Fruit fly (Drosophila melanogaster) whole organism, pupa: Measurements from ENCODE around the gene CG6296.

ENCODE experiments used
- CG10348 ChIP-seq: fragments of 200-800 bp; sonication (Bioruptor generic); IDR thresholded peaks from 2 replicates; pipeline ENCODE4 v1.3.6; 2022; ENCODE audit warnings: missing biosample characterization, missing genetic modification characterization
- CG15710 ChIP-seq: fragments of 200-800 bp; sonication (Bioruptor generic); optimal IDR thresholded peaks from 2 replicates; lab custom pipeline; 2018; ENCODE audit warnings: missing biosample characterization, mild to moderate bottlenecking, missing genetic modification characterization, moderate library complexity
- CG8159 ChIP-seq: fragments of 200-800 bp; sonication (Bioruptor generic); optimal IDR thresholded peaks from 3 replicates; lab custom pipeline; 2018; ENCODE audit warnings: missing biosample characterization, mild to moderate bottlenecking, missing genetic modification characterization, moderate library complexity
- CG9948 ChIP-seq: fragments of 200-800 bp; sonication (Bioruptor generic); optimal IDR thresholded peaks from 2 replicates; lab custom pipeline; 2018; ENCODE audit warnings: missing biosample characterization, mild to moderate bottlenecking, missing genetic modification characterization, moderate library complexity
- D1 ChIP-seq: fragments of 200-800 bp; sonication (Bioruptor generic); optimal IDR thresholded peaks from 2 replicates; lab custom pipeline; 2018; ENCODE audit warnings: missing biosample characterization, mild to moderate bottlenecking, missing genetic modification characterization, moderate library complexity
- EcR ChIP-seq: fragments of 200-800 bp; sonication (Bioruptor generic); optimal IDR thresholded peaks from 3 replicates; lab custom pipeline; 2019; ENCODE audit warnings: missing biosample characterization, missing genetic modification characterization, mild to moderate bottlenecking, moderate library complexity, missing genetic modification reagents
- Snoo ChIP-seq: fragments of 200-800 bp; sonication (Bioruptor generic); optimal IDR thresholded peaks from 3 replicates; lab custom pipeline; 2017; ENCODE audit warnings: missing biosample characterization, mild to moderate bottlenecking, missing genetic modification characterization, inconsistent platforms
- fd96Ca ChIP-seq: fragments of 200-800 bp; sonication (Bioruptor generic); IDR thresholded peaks from 3 replicates; pipeline ENCODE4 v1.3.6; 2022; ENCODE audit warnings: missing biosample characterization, missing genetic modification characterization
- gl ChIP-seq: fragments of 200-800 bp; sonication (Bioruptor generic); optimal IDR thresholded peaks from 2 replicates; lab custom pipeline; 2018; ENCODE audit warnings: missing biosample characterization, mild to moderate bottlenecking, missing genetic modification characterization

- TF ChIP-seq D1 (tag; lab: Kevin White, UChicago) (no peak), Snoo (tag; lab: Kevin White, UChicago) (no peak), fd96Ca (GFP tag; lab: Robert Waterston, UW) (no peak), CG9948 (tag; lab: Kevin White, UChicago) (no peak), CG10348 (GFP tag; lab: Robert Waterston, UW) (no peak), EcR (GFP tag; lab: Kevin White, UChicago) (no peak), CG8159 (tag; lab: Kevin White, UChicago) (no peak), CG15710 (tag; lab: Kevin White, UChicago) (no peak), gl (tag; lab: Kevin White, UChicago) (no peak)
Measured at dm6 chr3R:26982106-26982505, 23.2 kb downstream of the CG6296 start.
